Worm (Caenorhabditis elegans) whole organism, L1 larva: Measurements from ENCODE around the gene H12D21.11.

Source experiments
- C34B4.2 ChIP-seq: sonication (generic microtip); optimal IDR thresholded peaks from 2 replicates; lab custom pipeline; 2017; ENCODE audit warnings: mild to moderate bottlenecking, missing genetic modification characterization, missing compliant biosample characterization
- F16B12.6 ChIP-seq: fragments of 150-350 bp; optimal IDR thresholded peaks from 2 replicates; lab custom pipeline; 2014; ENCODE audit warnings: missing biosample characterization, missing genetic modification characterization
- fkh-10 ChIP-seq: sonication (generic microtip); optimal IDR thresholded peaks from 2 replicates; lab custom pipeline; 2017; ENCODE audit warnings: missing biosample characterization, missing genetic modification reagents, missing genetic modification characterization
- fkh-8 ChIP-seq: sonication (generic microtip); optimal IDR thresholded peaks from 2 replicates; lab custom pipeline; 2016; ENCODE audit warnings: mild to moderate bottlenecking, missing genetic modification characterization, missing compliant biosample characterization
- lin-13 ChIP-seq: fragments of 150-350 bp; optimal IDR thresholded peaks from 2 replicates; lab custom pipeline; 2014; ENCODE audit warnings: missing biosample characterization, missing genetic modification reagents, missing genetic modification characterization
- lsy-2 ChIP-seq, 2 experiments: fragments of 150-350 bp; optimal IDR thresholded peaks; 2 replicates each; lab custom pipeline; 2014; ENCODE audit warnings: missing biosample characterization in 2 of 2, missing genetic modification characterization in 2 of 2
- mep-1 ChIP-seq: fragments of 150-350 bp; optimal IDR thresholded peaks from 2 replicates; lab custom pipeline; 2014; ENCODE audit warnings: missing biosample characterization, missing genetic modification characterization
- nhr-28 ChIP-seq: fragments of 150-350 bp; optimal IDR thresholded peaks from 2 replicates; lab custom pipeline; 2014; ENCODE audit warnings: missing biosample characterization, missing genetic modification characterization
- nhr-77 ChIP-seq: fragments of 150-350 bp; optimal IDR thresholded peaks from 2 replicates; lab custom pipeline; 2014; ENCODE audit warnings: missing biosample characterization, missing genetic modification characterization
- unc-130 ChIP-seq: fragments of 150-350 bp; optimal IDR thresholded peaks from 2 replicates; lab custom pipeline; 2017; ENCODE audit warnings: missing biosample characterization, missing genetic modification characterization, inconsistent platforms

DNA sequence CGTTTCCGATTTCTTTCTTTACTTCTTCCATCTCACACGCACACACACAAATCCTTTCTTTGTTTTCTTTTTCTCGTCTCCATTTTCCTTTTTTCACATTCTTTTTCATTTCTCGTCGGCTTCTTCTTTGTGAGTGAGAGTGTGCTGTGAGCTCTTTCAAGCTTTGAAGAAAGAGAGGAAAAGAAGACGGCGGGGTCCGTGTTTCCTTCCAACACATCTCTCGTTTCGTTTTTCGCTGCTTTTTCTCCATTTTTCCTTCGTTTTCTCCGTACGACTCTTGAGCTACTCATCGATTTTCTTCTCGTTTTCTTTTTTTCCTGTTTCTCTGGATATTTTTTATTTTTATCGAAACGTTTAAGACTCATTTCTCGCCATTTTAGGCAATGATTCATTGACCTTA lies 14.5 kb downstream of the H12D21.11 start:
- TF ChIP-seq nhr-28 (tag; lab: Kevin White, UChicago) = no peak
- no peak for TF ChIP-seq lin-13 (GFP tag; lab: Kevin White, UChicago)
- TF ChIP-seq unc-130 = no peak
- TF ChIP-seq nhr-77 (tag; lab: Kevin White, UChicago) = no peak
- TF ChIP-seq mep-1 (tag; lab: Kevin White, UChicago) = peak; percentile 41
- no peak for TF ChIP-seq F16B12.6
- peak; percentile 50 for TF ChIP-seq fkh-10 (GFP tag; lab: Kevin White, UChicago)
- TF ChIP-seq lsy-2 (tag; optimal IDR thresholded peaks at IDR 0.05; lab: Kevin White, UChicago) = peak in 1 of 2 experiments; percentile 49
- TF ChIP-seq C34B4.2 = no peak
- no peak for TF ChIP-seq fkh-8 (tag; lab: Kevin White, UChicago)
